Fruit fly (Drosophila melanogaster): Measurements from ENCODE around the gene CG7987.

The CG7987 gene

DNA sequence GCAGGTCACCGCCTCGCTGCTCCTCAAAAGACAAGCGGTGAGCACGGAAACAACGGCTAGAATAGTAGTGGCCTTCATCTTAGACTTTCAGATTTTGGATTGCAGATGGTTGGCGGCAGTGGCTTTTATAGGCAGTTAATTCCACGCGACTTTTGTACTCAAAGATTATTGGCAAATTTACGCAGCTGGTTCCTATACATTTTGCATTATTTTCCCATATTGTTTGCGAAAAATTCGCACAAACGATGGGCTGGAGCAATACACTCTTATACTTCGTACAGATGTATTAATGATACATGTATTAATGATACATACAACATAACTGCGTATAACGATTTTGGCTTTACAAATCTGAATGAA, 11.0 kb downstream of the CG7987 start, which contains the start of gene CG8087:
Gene CG8087 (minus strand): TSS at position 101 of the 360 bp plus-strand sequence.
- TF ChIP-seq dl (GFP tag; optimal IDR thresholded peaks at IDR 0.05; ENCODE audit: insufficient read depth in 1 of 2, partially characterized antibody in 2 of 2) (no peak), fru (GFP tag; optimal IDR thresholded peaks at IDR 0.05) (no peak), rgr (GFP tag; optimal IDR thresholded peaks at IDR 0.05) (no peak), Hr83 (GFP tag; optimal IDR thresholded peaks at IDR 0.05; ENCODE audit: poor library complexity, severe bottlenecking) (no peak), CG32264 (GFP tag; optimal IDR thresholded peaks at IDR 0.05) (no peak), Vsx2 (GFP tag; optimal IDR thresholded peaks at IDR 0.05; ENCODE audit: partially characterized antibody) (no peak), Dif (GFP tag; optimal IDR thresholded peaks at IDR 0.05; ENCODE audit: partially characterized antibody) (no peak), Myc (optimal IDR thresholded peaks at IDR 0.05) (no peak), tai (GFP tag; optimal IDR thresholded peaks at IDR 0.05) (no peak)

DNA sequence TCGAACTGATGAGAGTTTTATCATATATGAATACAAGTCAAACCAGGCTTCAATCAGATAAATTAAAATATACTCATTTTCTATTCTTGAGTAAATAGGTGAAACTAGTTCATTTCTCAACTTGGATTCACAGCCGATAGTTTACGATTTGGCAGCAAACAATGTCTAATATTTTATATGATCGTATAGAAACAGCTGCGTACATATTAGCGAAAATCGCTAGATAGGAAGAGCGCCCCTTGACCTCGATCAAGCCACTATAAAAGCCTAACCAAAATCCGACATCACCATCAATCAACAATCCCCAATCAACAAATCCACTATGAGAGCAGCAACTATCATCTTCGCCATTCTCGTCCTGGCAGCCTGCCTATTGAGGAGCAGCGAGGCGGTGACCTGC, 13.6 kb downstream of the CG7987 start, which contains the start of gene CG14851:
Gene CG14851 (plus strand): TSS at position 301 of the 400 bp plus-strand sequence.
- no peak for TF ChIP-seq lola (GFP tag; optimal IDR thresholded peaks at IDR 0.05)
- TF ChIP-seq Dif (GFP tag; optimal IDR thresholded peaks at IDR 0.05; ENCODE audit: partially characterized antibody), result no peak
- no peak for TF ChIP-seq CG32264 (GFP tag; optimal IDR thresholded peaks at IDR 0.05)
- no peak for TF ChIP-seq Myc (optimal IDR thresholded peaks at IDR 0.05)

DNA sequence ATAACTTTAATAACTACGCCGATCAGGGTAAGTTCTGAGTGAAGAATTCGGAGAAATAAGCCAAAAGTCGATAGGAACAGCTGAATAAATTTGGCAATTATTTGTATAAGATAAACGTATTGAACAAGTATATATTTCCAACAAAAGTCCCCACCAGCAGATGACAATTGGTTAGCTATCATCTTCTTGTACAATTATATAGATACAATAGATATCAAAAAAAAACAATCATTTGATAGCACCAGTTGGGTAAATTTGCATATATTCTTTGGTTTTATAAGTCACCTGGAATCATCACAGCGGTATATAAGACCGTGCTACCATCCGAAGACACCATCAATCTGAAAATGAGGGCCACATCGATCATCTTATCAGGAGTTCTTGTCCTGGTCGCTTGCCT, 15.1 kb downstream of the CG7987 start, which contains the start of gene Jig:
Gene Jig (plus strand): TSS at position 301 of the 400 bp plus-strand sequence.
- TF ChIP-seq CG32264 (GFP tag; optimal IDR thresholded peaks at IDR 0.05) (no peak), rgr (GFP tag; optimal IDR thresholded peaks at IDR 0.05) (no peak)

DNA sequence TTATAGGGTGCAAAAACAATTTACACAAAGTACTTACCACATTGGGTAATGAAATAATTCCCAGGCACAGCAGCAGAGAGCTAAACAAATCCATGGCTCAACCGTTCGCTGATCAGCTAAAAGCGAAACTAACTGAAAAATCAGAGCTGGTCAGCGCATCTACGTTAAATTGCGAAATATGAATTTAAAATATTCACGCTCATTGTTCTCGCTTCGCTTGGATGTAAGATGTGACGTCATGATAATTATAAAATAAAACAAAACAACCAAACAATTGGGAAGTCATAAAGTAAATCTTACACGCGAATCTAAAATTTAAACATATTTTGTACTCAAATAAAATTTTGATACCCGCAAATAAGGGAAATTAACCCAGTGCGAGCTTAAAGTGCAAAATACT, 15.7 kb downstream of the CG7987 start, which contains the start of gene CG14854:
Gene CG14854 (minus strand): TSS at position 101 of the 400 bp plus-strand sequence.
- no peak for TF ChIP-seq Jra (GFP tag; optimal IDR thresholded peaks at IDR 0.05)
- TF ChIP-seq h (GFP tag; optimal IDR thresholded peaks at IDR 0.05), result no peak
- no peak for TF ChIP-seq Mio (GFP tag; optimal IDR thresholded peaks at IDR 0.05)
- no peak for TF ChIP-seq N (GFP tag; optimal IDR thresholded peaks at IDR 0.05)
- no peak for TF ChIP-seq lola (GFP tag; optimal IDR thresholded peaks at IDR 0.05)
- no peak for TF ChIP-seq woc (GFP tag; optimal IDR thresholded peaks at IDR 0.05)
- TF ChIP-seq Dif (GFP tag; optimal IDR thresholded peaks at IDR 0.05; ENCODE audit: partially characterized antibody), result no peak

DNA sequence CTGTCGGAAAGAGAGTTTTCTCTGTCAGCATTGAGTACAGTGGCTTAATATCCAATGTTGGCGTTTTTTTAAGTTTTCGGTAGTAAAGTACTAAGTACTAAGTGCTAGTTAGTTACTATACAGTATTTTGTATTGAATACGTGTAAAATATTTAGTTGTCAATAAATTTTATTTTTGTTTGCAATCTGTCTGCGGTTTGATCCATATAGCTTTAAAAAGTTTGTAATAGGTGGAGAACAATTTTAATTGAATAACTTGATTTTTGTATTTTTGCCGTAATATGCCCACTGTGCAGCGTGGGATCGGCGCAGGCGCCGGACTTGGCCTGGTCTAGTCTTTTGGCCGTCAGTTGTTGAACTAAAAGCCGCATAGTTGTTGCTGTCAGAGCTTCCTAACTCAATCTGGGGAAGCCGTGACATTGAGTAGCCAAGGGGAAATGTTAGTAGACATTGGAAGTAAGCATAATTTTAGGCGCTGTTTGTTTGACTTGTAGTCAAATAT, 17.3 kb downstream of the CG7987 start:
- TF ChIP-seq CG9705 (GFP tag; optimal IDR thresholded peaks at IDR 0.05) (peak; percentile 11), foxo (GFP tag; optimal IDR thresholded peaks at IDR 0.05) (peak in 1 of 2 experiments; percentile 57), Dfd (GFP tag; optimal IDR thresholded peaks at IDR 0.05) (no peak), GATAd (GFP tag; optimal IDR thresholded peaks at IDR 0.05) (no peak), br (GFP tag; optimal IDR thresholded peaks at IDR 0.05) (peak; percentile 43), psq (GFP tag; optimal IDR thresholded peaks at IDR 0.05) (no peak), Rel (GFP tag; optimal IDR thresholded peaks at IDR 0.05) (no peak), Rel (tag; optimal IDR thresholded peaks at IDR 0.05) (no peak), sv (GFP tag; optimal IDR thresholded peaks at IDR 0.05) (peak; percentile 85), tai (GFP tag; optimal IDR thresholded peaks at IDR 0.05) (no peak), Mio (GFP tag; optimal IDR thresholded peaks at IDR 0.05) (no peak), pan (optimal IDR thresholded peaks at IDR 0.05) (no peak), dl (GFP tag; optimal IDR thresholded peaks at IDR 0.05; ENCODE audit: insufficient read depth in 1 of 2, partially characterized antibody in 2 of 2) (no peak), usp (GFP tag; optimal IDR thresholded peaks at IDR 0.05) (no peak), Hr78 (GFP tag; optimal IDR thresholded peaks at IDR 0.05) (no peak), dmrt93B (GFP tag; optimal IDR thresholded peaks at IDR 0.05) (peak; percentile 24), fru (GFP tag; optimal IDR thresholded peaks at IDR 0.05) (peak; percentile 46), rgr (GFP tag; optimal IDR thresholded peaks at IDR 0.05) (peak; percentile 32), jim (GFP tag; optimal IDR thresholded peaks at IDR 0.05) (no peak), CG32264 (GFP tag; optimal IDR thresholded peaks at IDR 0.05) (no peak), sage (GFP tag; optimal IDR thresholded peaks at IDR 0.05) (no peak), Hnf4 (GFP tag; optimal IDR thresholded peaks at IDR 0.05) (no peak), Abd-B (GFP tag; optimal IDR thresholded peaks at IDR 0.05) (no peak), OdsH (GFP tag; optimal IDR thresholded peaks at IDR 0.05) (peak; percentile 29), ey (GFP tag; optimal IDR thresholded peaks at IDR 0.05) (peak; percentile 10), dsf (GFP tag; optimal IDR thresholded peaks at IDR 0.05; ENCODE audit: borderline replicate concordance) (no peak), Myc (optimal IDR thresholded peaks at IDR 0.05) (no peak), lola (GFP tag; optimal IDR thresholded peaks at IDR 0.05) (no peak), HLH106 (tag; optimal IDR thresholded peaks at IDR 0.05) (no peak), Hr83 (GFP tag; optimal IDR thresholded peaks at IDR 0.05; ENCODE audit: poor library complexity, severe bottlenecking) (no peak), woc (GFP tag; optimal IDR thresholded peaks at IDR 0.05) (no peak), CrebA (GFP tag; optimal IDR thresholded peaks at IDR 0.05; ENCODE audit: borderline replicate concordance) (no peak), Sp1 (GFP tag; optimal IDR thresholded peaks at IDR 0.05) (peak; percentile 43), h (GFP tag; optimal IDR thresholded peaks at IDR 0.05) (peak; percentile 42), Vsx2 (GFP tag; optimal IDR thresholded peaks at IDR 0.05; ENCODE audit: partially characterized antibody) (no peak), N (GFP tag; optimal IDR thresholded peaks at IDR 0.05) (no peak), Dif (GFP tag; optimal IDR thresholded peaks at IDR 0.05; ENCODE audit: partially characterized antibody) (no peak), brk (GFP tag; optimal IDR thresholded peaks at IDR 0.05) (no peak), Jra (GFP tag; optimal IDR thresholded peaks at IDR 0.05) (no peak)
